Fruit fly (Drosophila melanogaster) whole organism, pupa: ENCODE data around the gene grass.

ENCODE experiments used
- CG10348 ChIP-seq: fragments of 200-800 bp; sonication (Bioruptor generic); IDR thresholded peaks from 2 replicates; pipeline ENCODE4 v1.3.6; 2022; ENCODE audit warnings: missing biosample characterization, missing genetic modification characterization
- CG12605 ChIP-seq: fragments of 200-800 bp; sonication (Bioruptor generic); IDR thresholded peaks from 2 replicates; pipeline ENCODE4 v1.3.6; 2022; ENCODE audit warnings: missing biosample characterization, missing genetic modification characterization
- CG13204 ChIP-seq: fragments of 200-800 bp; sonication (Bioruptor generic); optimal IDR thresholded peaks from 2 replicates; lab custom pipeline; 2018; ENCODE audit warnings: missing biosample characterization, mild to moderate bottlenecking, missing genetic modification characterization, moderate library complexity
- CG14655 ChIP-seq: fragments of 200-800 bp; sonication (Bioruptor generic); optimal IDR thresholded peaks from 3 replicates; lab custom pipeline; 2017; ENCODE audit warnings: mild to moderate bottlenecking, missing biosample characterization, missing genetic modification reagents, missing genetic modification characterization
- CG15710 ChIP-seq: fragments of 200-800 bp; sonication (Bioruptor generic); optimal IDR thresholded peaks from 2 replicates; lab custom pipeline; 2018; ENCODE audit warnings: missing biosample characterization, mild to moderate bottlenecking, missing genetic modification characterization, moderate library complexity
- CG17806 ChIP-seq: fragments of 200-800 bp; sonication (Bioruptor generic); optimal IDR thresholded peaks from 2 replicates; lab custom pipeline; 2018; ENCODE audit warnings: missing biosample characterization, mild to moderate bottlenecking, missing genetic modification characterization, moderate library complexity
- CG32121 ChIP-seq: fragments of 200-800 bp; sonication (Bioruptor generic); IDR thresholded peaks from 2 replicates; pipeline ENCODE4 v1.3.6; 2022; ENCODE audit warnings: missing biosample characterization, missing genetic modification characterization
- CG34367 ChIP-seq: fragments of 200-800 bp; sonication (Bioruptor generic); optimal IDR thresholded peaks from 2 replicates; lab custom pipeline; 2018; ENCODE audit warnings: missing biosample characterization, mild to moderate bottlenecking, missing genetic modification characterization
- CG4496 ChIP-seq: fragments of 200-800 bp; sonication (Bioruptor generic); IDR thresholded peaks from 3 replicates; pipeline ENCODE4 v1.3.6; 2022; ENCODE audit warnings: missing biosample characterization, missing genetic modification characterization
- CG8159 ChIP-seq: fragments of 200-800 bp; sonication (Bioruptor generic); optimal IDR thresholded peaks from 3 replicates; lab custom pipeline; 2018; ENCODE audit warnings: missing biosample characterization, mild to moderate bottlenecking, missing genetic modification characterization, moderate library complexity
- CG8301 ChIP-seq: fragments of 200-800 bp; sonication (Bioruptor generic); optimal IDR thresholded peaks from 2 replicates; lab custom pipeline; 2018; ENCODE audit warnings: missing biosample characterization, mild to moderate bottlenecking, missing genetic modification characterization
- CG9948 ChIP-seq: fragments of 200-800 bp; sonication (Bioruptor generic); optimal IDR thresholded peaks from 2 replicates; lab custom pipeline; 2018; ENCODE audit warnings: missing biosample characterization, mild to moderate bottlenecking, missing genetic modification characterization, moderate library complexity
- D1 ChIP-seq: fragments of 200-800 bp; sonication (Bioruptor generic); optimal IDR thresholded peaks from 2 replicates; lab custom pipeline; 2018; ENCODE audit warnings: missing biosample characterization, mild to moderate bottlenecking, missing genetic modification characterization, moderate library complexity
- EcR ChIP-seq: fragments of 200-800 bp; sonication (Bioruptor generic); optimal IDR thresholded peaks from 3 replicates; lab custom pipeline; 2019; ENCODE audit warnings: missing biosample characterization, missing genetic modification characterization, mild to moderate bottlenecking, moderate library complexity, missing genetic modification reagents
- Ets98B ChIP-seq: fragments of 200-800 bp; sonication (Bioruptor generic); IDR thresholded peaks from 2 replicates; pipeline ENCODE4 v1.3.6; 2022; ENCODE audit warnings: missing biosample characterization, missing genetic modification characterization
- Pif1A ChIP-seq: fragments of 200-800 bp; sonication (Bioruptor generic); optimal IDR thresholded peaks from 3 replicates; lab custom pipeline; 2016; ENCODE audit warnings: missing biosample characterization, missing genetic modification characterization
- Pif1B ChIP-seq: fragments of 200-800 bp; sonication (Bioruptor generic); optimal IDR thresholded peaks from 3 replicates; lab custom pipeline; 2016; ENCODE audit warnings: missing biosample characterization, missing genetic modification characterization
- Snoo ChIP-seq: fragments of 200-800 bp; sonication (Bioruptor generic); optimal IDR thresholded peaks from 3 replicates; lab custom pipeline; 2017; ENCODE audit warnings: missing biosample characterization, mild to moderate bottlenecking, missing genetic modification characterization, inconsistent platforms
- fd96Ca ChIP-seq: fragments of 200-800 bp; sonication (Bioruptor generic); IDR thresholded peaks from 3 replicates; pipeline ENCODE4 v1.3.6; 2022; ENCODE audit warnings: missing biosample characterization, missing genetic modification characterization
- gl ChIP-seq: fragments of 200-800 bp; sonication (Bioruptor generic); optimal IDR thresholded peaks from 2 replicates; lab custom pipeline; 2018; ENCODE audit warnings: missing biosample characterization, mild to moderate bottlenecking, missing genetic modification characterization
- rn ChIP-seq: fragments of 200-800 bp; sonication (Bioruptor generic); IDR thresholded peaks from 2 replicates; pipeline ENCODE4 v1.3.6; 2022; ENCODE audit warnings: missing biosample characterization, missing genetic modification characterization

Gene grass

dm6 chr3R:27116465-27117092, 41.2 kb upstream of the grass start, which contains the start of the genes CG6066 and CG5880:
Gene CG6066 (minus strand): TSS chr3R:27116707.
Gene CG5880 (plus strand): TSS chr3R:27116745.
- no peak for TF ChIP-seq fd96Ca (GFP tag; lab: Robert Waterston, UW)
- no peak for TF ChIP-seq Ets98B (GFP tag; lab: Robert Waterston, UW)
- TF ChIP-seq CG10348 (GFP tag; lab: Robert Waterston, UW) = no peak

- TF ChIP-seq CG9948 (no peak), CG34367 (tag; lab: Kevin White, UChicago) (no peak), CG8159 (tag; lab: Kevin White, UChicago) (no peak), CG12605 (GFP tag; lab: Robert Waterston, UW) (no peak), rn (GFP tag; lab: Robert Waterston, UW) (no peak), Pif1B (GFP tag; lab: Kevin White, UChicago) (no peak)
Observed at dm6 chr3R:27118346-27118745, 39.4 kb upstream of the grass start, which contains the start of gene CG5882. Gene CG5882 (plus strand): TSS chr3R:27118646.

dm6 chr3R:27124588-27124987, 33.2 kb upstream of the grass start, which contains the start of gene CG6059:
Gene CG6059 (minus strand): TSS chr3R:27124688.
- TF ChIP-seq Pif1A (GFP tag; lab: Kevin White, UChicago) (no peak), CG13204 (GFP tag; lab: Kevin White, UChicago) (no peak), CG12605 (GFP tag; lab: Robert Waterston, UW) (no peak), gl (tag; lab: Kevin White, UChicago) (no peak), Snoo (no peak), fd96Ca (GFP tag; lab: Robert Waterston, UW) (no peak), D1 (tag; lab: Kevin White, UChicago) (no peak), CG34367 (tag; lab: Kevin White, UChicago) (no peak), CG10348 (GFP tag; lab: Robert Waterston, UW) (no peak), CG32121 (no peak), CG9948 (no peak), CG8301 (tag; lab: Kevin White, UChicago) (no peak), Pif1B (GFP tag; lab: Kevin White, UChicago) (no peak)

dm6 chr3R:27128723-27129122, 29.0 kb upstream of the grass start:
- TF ChIP-seq CG8301 (tag; lab: Kevin White, UChicago) = no peak
- TF ChIP-seq Pif1A (GFP tag; lab: Kevin White, UChicago) = no peak
- TF ChIP-seq CG9948 = no peak
- no peak for TF ChIP-seq CG12605 (GFP tag; lab: Robert Waterston, UW)
- no peak for TF ChIP-seq fd96Ca (GFP tag; lab: Robert Waterston, UW)
- no peak for TF ChIP-seq CG8159 (tag; lab: Kevin White, UChicago)
- no peak for TF ChIP-seq Ets98B (GFP tag; lab: Robert Waterston, UW)
- no peak for TF ChIP-seq EcR (GFP tag; lab: Kevin White, UChicago)
- no peak for TF ChIP-seq rn (GFP tag; lab: Robert Waterston, UW)
- no peak for TF ChIP-seq gl (tag; lab: Kevin White, UChicago)
- TF ChIP-seq Pif1B (GFP tag; lab: Kevin White, UChicago) = no peak
- no peak for TF ChIP-seq CG4496
- no peak for TF ChIP-seq CG34367 (tag; lab: Kevin White, UChicago)
- TF ChIP-seq CG15710 (tag; lab: Kevin White, UChicago) = no peak
- TF ChIP-seq Snoo = no peak
- no peak for TF ChIP-seq CG14655 (GFP tag; lab: Kevin White, UChicago)
- no peak for TF ChIP-seq CG32121
- TF ChIP-seq CG13204 (GFP tag; lab: Kevin White, UChicago) = no peak
- TF ChIP-seq CG17806 (tag; lab: Kevin White, UChicago) = no peak

- peak; percentile 91 for TF ChIP-seq EcR (GFP tag; lab: Kevin White, UChicago)
- TF ChIP-seq Pif1B (GFP tag; lab: Kevin White, UChicago) = peak; percentile 68
- TF ChIP-seq CG32121 = peak; percentile 73
- TF ChIP-seq D1 (tag; lab: Kevin White, UChicago) = no peak
- peak; percentile 57 for TF ChIP-seq CG8301 (tag; lab: Kevin White, UChicago)
- peak; percentile 5 for TF ChIP-seq gl (tag; lab: Kevin White, UChicago)
- peak; percentile 88 for TF ChIP-seq CG4496
- no peak for TF ChIP-seq CG10348 (GFP tag; lab: Robert Waterston, UW)
- TF ChIP-seq CG17806 (tag; lab: Kevin White, UChicago) = peak; percentile 66
- peak; percentile 73 for TF ChIP-seq fd96Ca (GFP tag; lab: Robert Waterston, UW)
- peak; percentile 86 for TF ChIP-seq Pif1A (GFP tag; lab: Kevin White, UChicago)
- TF ChIP-seq rn (GFP tag; lab: Robert Waterston, UW) = peak; percentile 59; the same call in 1 of the 2 replicates
- TF ChIP-seq CG14655 (GFP tag; lab: Kevin White, UChicago) = no peak
- no peak for TF ChIP-seq CG13204 (GFP tag; lab: Kevin White, UChicago)
- TF ChIP-seq CG12605 (GFP tag; lab: Robert Waterston, UW) = peak; percentile 61; the same call in 1 of the 2 replicates
- peak; percentile 68 for TF ChIP-seq CG15710 (tag; lab: Kevin White, UChicago)
- TF ChIP-seq Snoo = peak; percentile 70
- TF ChIP-seq Ets98B (GFP tag; lab: Robert Waterston, UW) = peak; percentile 78
- TF ChIP-seq CG9948 = peak; percentile 35
- TF ChIP-seq CG34367 (tag; lab: Kevin White, UChicago) = peak; percentile 45
- TF ChIP-seq CG8159 (tag; lab: Kevin White, UChicago) = no peak
Observed at dm6 chr3R:27129580-27130385, 28.0 kb upstream of the grass start.
